Fruit fly (Drosophila melanogaster): ENCODE results near the gene CG17075.

CG17075 gene

dm6 chr2L:286421-286820 lies 19.1 kb upstream of the CG17075 start (continued):
- TF ChIP-seq Meics (GFP tag; optimal IDR thresholded peaks at IDR 0.05) (peak; percentile 81), CG15514 (GFP tag; optimal IDR thresholded peaks at IDR 0.05) (peak; percentile 79), CG10543 (GFP tag; optimal IDR thresholded peaks at IDR 0.05) (peak; percentile 74), Hey (tag; optimal IDR thresholded peaks at IDR 0.05) (no peak), BEAF-32 (GFP tag; optimal IDR thresholded peaks at IDR 0.05) (no peak), crp (GFP tag; optimal IDR thresholded peaks at IDR 0.05) (no peak), sc (optimal IDR thresholded peaks at IDR 0.05) (no peak), sc (GFP tag; optimal IDR thresholded peaks at IDR 0.05) (no peak), ap (GFP tag; IDR thresholded peaks at IDR 0.05) (peak; percentile 46), hb (GFP tag; IDR thresholded peaks at IDR 0.05; ENCODE audit: partially characterized antibody) (no peak), CG2199 (GFP tag; IDR thresholded peaks at IDR 0.05) (no peak), CG13296 (GFP tag; optimal IDR thresholded peaks at IDR 0.05) (peak; percentile 62), CG2202 (tag; optimal IDR thresholded peaks at IDR 0.05) (no peak), tna (GFP tag; IDR thresholded peaks at IDR 0.05; ENCODE audit: partially characterized antibody) (no peak), dmrt11E (tag; optimal IDR thresholded peaks at IDR 0.05) (no peak), CG33557 (GFP tag; optimal IDR thresholded peaks at IDR 0.05) (no peak), CG17912 (GFP tag; optimal IDR thresholded peaks at IDR 0.05) (peak; percentile 40), zen (tag; optimal IDR thresholded peaks at IDR 0.05) (no peak), CG7928 (GFP tag; optimal IDR thresholded peaks at IDR 0.05) (peak; percentile 31), Ravus (GFP tag; IDR thresholded peaks at IDR 0.05) (no peak), Fer2 (tag; optimal IDR thresholded peaks at IDR 0.05) (peak; percentile 38), Myb (GFP tag; optimal IDR thresholded peaks at IDR 0.05) (peak; percentile 46), tll (GFP tag; optimal IDR thresholded peaks at IDR 0.05) (no peak), abd-A (tag; optimal IDR thresholded peaks at IDR 0.05) (no peak), shn (GFP tag; optimal IDR thresholded peaks at IDR 0.05) (peak; percentile 41), Usf (GFP tag; optimal IDR thresholded peaks at IDR 0.05) (peak; percentile 35), ATbp (GFP tag; optimal IDR thresholded peaks at IDR 0.05) (peak; percentile 45), CG10979 (tag; optimal IDR thresholded peaks at IDR 0.05) (peak; percentile 7), CG6654 (GFP tag; optimal IDR thresholded peaks at IDR 0.05) (no peak), knrl (GFP tag; IDR thresholded peaks at IDR 0.05; ENCODE audit: partially characterized antibody) (no peak), Med (GFP tag) (peak; percentile 95), zfh2 (GFP tag; optimal IDR thresholded peaks at IDR 0.05) (peak; percentile 62), run (tag; optimal IDR thresholded peaks at IDR 0.05) (peak; percentile 42), Spps (tag; optimal IDR thresholded peaks at IDR 0.05) (no peak), crol (GFP tag; IDR thresholded peaks at IDR 0.05) (0 out of 2 replicates have a peak, but pooled peaks have one; percentile 11), Hr3 (GFP tag; optimal IDR thresholded peaks at IDR 0.05) (peak; percentile 26), ham (GFP tag; IDR thresholded peaks at IDR 0.05) (no peak; the same call in 1 of the 2 replicates), pum (GFP tag; optimal IDR thresholded peaks at IDR 0.05) (peak; percentile 51), wek (GFP tag; optimal IDR thresholded peaks at IDR 0.05) (no peak), ato (GFP tag; IDR thresholded peaks at IDR 0.05; ENCODE audit: partially characterized antibody) (no peak), CG8944 (GFP tag; optimal IDR thresholded peaks at IDR 0.05) (peak; percentile 54), CG11093 (GFP tag; IDR thresholded peaks at IDR 0.05) (peak; percentile 43; the same call in 1 of the 3 replicates), CrebB (tag; optimal IDR thresholded peaks at IDR 0.05) (peak; percentile 68), CG6813 (GFP tag; optimal IDR thresholded peaks at IDR 0.05) (peak; percentile 59), tx (GFP tag; optimal IDR thresholded peaks at IDR 0.05) (peak; percentile 70), CG30020 (tag; optimal IDR thresholded peaks at IDR 0.05) (no peak), hth (optimal IDR thresholded peaks at IDR 0.05) (no peak), CG30403 (GFP tag; optimal IDR thresholded peaks at IDR 0.05) (peak; percentile 64), CG2712 (tag; optimal IDR thresholded peaks at IDR 0.05) (peak; percentile 42), ash1 (GFP tag; optimal IDR thresholded peaks at IDR 0.05) (peak; percentile 79)
